Worm (Caenorhabditis elegans): Measurements from ENCODE around the gene spsb-1.

ce11 chrII:15239681-15240080 lies 43.1 kb downstream of the spsb-1 start:
- TF ChIP-seq ama-1 (optimal IDR thresholded peaks at IDR 0.05): no peak
- no peak for TF ChIP-seq zag-1 (tag; optimal IDR thresholded peaks at IDR 0.05)
- TF ChIP-seq unc-55 (GFP tag; optimal IDR thresholded peaks at IDR 0.05): no peak
- TF ChIP-seq aly-2 (tag; optimal IDR thresholded peaks at IDR 0.05): no peak
- TF ChIP-seq gmeb-1 (tag; optimal IDR thresholded peaks at IDR 0.05): no peak
